Fruit fly (Drosophila melanogaster) whole organism, prepupa: ENCODE measurements around the gene CG2540.

Experiments
- CG10669 ChIP-seq: fragments of 200-800 bp; sonication (Bioruptor generic); optimal IDR thresholded peaks from 3 replicates; lab custom pipeline; 2018; ENCODE audit warnings: missing biosample characterization, mild to moderate bottlenecking, missing genetic modification characterization, moderate library complexity
- CG11902 ChIP-seq: fragments of 200-800 bp; sonication (Bioruptor generic); optimal IDR thresholded peaks from 3 replicates; lab custom pipeline; 2016; ENCODE audit warnings: missing biosample characterization, missing genetic modification characterization
- CG31627 ChIP-seq: fragments of 200-800 bp; sonication (Bioruptor generic); optimal IDR thresholded peaks from 3 replicates; lab custom pipeline; 2016; ENCODE audit warnings: missing biosample characterization, missing genetic modification characterization
- CG34406 ChIP-seq: fragments of 200-800 bp; sonication (Bioruptor generic); optimal IDR thresholded peaks from 3 replicates; lab custom pipeline; 2016; ENCODE audit warnings: missing biosample characterization, missing genetic modification characterization
- CG6163 ChIP-seq: fragments of 200-800 bp; sonication (Bioruptor generic); IDR thresholded peaks from 3 replicates; pipeline ENCODE4 v1.3.6; 2022; ENCODE audit warnings: missing biosample characterization, missing genetic modification characterization
- CG9139 ChIP-seq: fragments of 200-800 bp; sonication (Bioruptor generic); optimal IDR thresholded peaks from 3 replicates; lab custom pipeline; 2017; ENCODE audit warnings: missing biosample characterization, mild to moderate bottlenecking, missing genetic modification characterization
- dac ChIP-seq: fragments of 200-800 bp; sonication (Bioruptor generic); optimal IDR thresholded peaks from 2 replicates; lab custom pipeline; 2017; ENCODE audit warnings: missing biosample characterization, mild to moderate bottlenecking, missing genetic modification characterization
- fd85E ChIP-seq: fragments of 200-800 bp; sonication (Bioruptor generic); optimal IDR thresholded peaks from 3 replicates; lab custom pipeline; 2016; ENCODE audit warnings: missing biosample characterization, missing genetic modification characterization
- net ChIP-seq: fragments of 200-800 bp; sonication (Bioruptor generic); optimal IDR thresholded peaks from 3 replicates; lab custom pipeline; 2016; ENCODE audit warnings: missing biosample characterization, missing genetic modification characterization
- pdm3 ChIP-seq: fragments of 200-800 bp; sonication (Bioruptor generic); optimal IDR thresholded peaks from 3 replicates; lab custom pipeline; 2016; ENCODE audit warnings: missing biosample characterization, missing genetic modification characterization

- no peak for TF ChIP-seq net
- peak; percentile 42 for TF ChIP-seq CG9139 (GFP tag; lab: Kevin White, UChicago)
- TF ChIP-seq CG10669: no peak
- TF ChIP-seq CG31627 (GFP tag; lab: Kevin White, UChicago): no peak
- peak; percentile 25; the same call in 1 of the 3 replicates for TF ChIP-seq CG6163 (GFP tag; lab: Robert Waterston, UW)
- TF ChIP-seq pdm3 (GFP tag; lab: Kevin White, UChicago): no peak
- no peak for TF ChIP-seq CG11902
- TF ChIP-seq CG34406: no peak
- no peak for TF ChIP-seq dac (GFP tag; lab: Kevin White, UChicago)
- TF ChIP-seq fd85E (GFP tag; lab: Kevin White, UChicago): no peak
These were observed 33.8 kb downstream of the CG2540 start for dm6 chrX:12663464-12663938.
